Fruit fly (Drosophila melanogaster): ENCODE measurements around the gene vkg.

DNA sequence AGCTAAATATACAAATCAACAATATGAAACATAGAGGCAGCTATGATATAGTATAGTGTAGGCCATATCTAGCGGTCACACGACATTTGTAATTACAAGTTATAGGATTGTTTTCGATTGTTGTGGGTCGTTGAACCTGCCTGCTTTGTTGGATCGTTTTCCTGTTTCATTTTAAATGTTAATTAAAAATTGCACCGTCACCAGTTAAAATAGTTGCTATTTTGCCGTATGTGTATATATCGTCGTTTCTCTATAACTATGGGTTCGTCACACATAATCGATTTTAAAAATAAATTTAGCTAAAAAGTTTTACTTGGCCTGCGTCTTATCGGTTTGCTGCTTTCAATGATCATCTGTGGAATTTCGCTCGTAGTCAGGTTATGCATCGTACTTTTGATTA is 44.4 kb upstream of the vkg start:
- TF ChIP-seq CTCF (optimal IDR thresholded peaks at IDR 0.05) (no peak), CG8478 (optimal IDR thresholded peaks at IDR 0.05) (no peak)

All from S2 (cell line).